Worm (Caenorhabditis elegans): ENCODE results near the gene tsp-13.

The tsp-13 gene

DNA sequence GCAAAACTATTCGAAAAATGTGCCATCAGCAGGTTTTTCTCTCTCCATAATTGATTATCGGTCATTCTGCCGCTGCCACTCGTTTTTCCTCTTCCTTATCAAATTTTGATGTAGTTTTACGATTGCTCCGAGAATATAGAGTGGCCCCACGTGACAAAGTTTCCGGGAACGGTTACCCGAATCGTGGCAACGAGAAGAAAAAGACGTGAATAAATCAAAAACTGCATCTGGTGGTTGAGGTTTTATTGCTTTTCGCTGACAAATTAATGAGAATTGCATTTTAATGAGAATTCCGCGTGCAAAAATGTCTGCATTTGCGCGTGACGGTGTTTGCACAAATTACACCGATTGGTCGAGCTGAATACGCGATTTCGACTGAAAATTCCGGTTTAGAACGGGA, 51.5 kb downstream of the tsp-13 start:
- no peak for TF ChIP-seq lir-1 (GFP tag; conservative IDR thresholded peaks at IDR 0.05)
- TF ChIP-seq F23B12.7 (tag; optimal IDR thresholded peaks at IDR 0.05; ENCODE audit: insufficient read depth) = no peak
- no peak for TF ChIP-seq ceh-40 (GFP tag; IDR thresholded peaks at IDR 0.05)
- no peak for TF ChIP-seq ztf-25 (GFP tag; IDR thresholded peaks at IDR 0.05)
- TF ChIP-seq F52B5.7 (tag; optimal IDR thresholded peaks at IDR 0.05) = no peak
- TF ChIP-seq lsy-27 (tag; optimal IDR thresholded peaks at IDR 0.05; ENCODE audit: borderline replicate concordance, insufficient read depth) = no peak
- TF ChIP-seq dox-1 (GFP tag; IDR thresholded peaks at IDR 0.05) = peak; percentile 52; the same call in 1 of the 2 replicates
- TF ChIP-seq sptf-2 (GFP tag; optimal IDR thresholded peaks at IDR 0.05) = no peak
- no peak for TF ChIP-seq madf-3 (GFP tag; IDR thresholded peaks at IDR 0.05)
- no peak for TF ChIP-seq ekl-4 (GFP tag; IDR thresholded peaks at IDR 0.05)
- 0 out of 2 replicates have a peak, but pooled peaks have one; percentile 32 for TF ChIP-seq egl-44 (GFP tag; IDR thresholded peaks at IDR 0.05)
- no peak for TF ChIP-seq D2030.7 (GFP tag; IDR thresholded peaks at IDR 0.05)
- no peak for TF ChIP-seq aptf-2 (GFP tag; conservative IDR thresholded peaks at IDR 0.05)
- TF ChIP-seq ceh-27 (GFP tag; optimal IDR thresholded peaks at IDR 0.05) = no peak
- no peak for TF ChIP-seq nfyb-1 (GFP tag; IDR thresholded peaks at IDR 0.05)
- peak; percentile 53; the same call in 1 of the 2 replicates for TF ChIP-seq B0336.3 (GFP tag; IDR thresholded peaks at IDR 0.05)
- TF ChIP-seq die-1 (tag; optimal IDR thresholded peaks at IDR 0.05) = no peak
- TF ChIP-seq somi-1 (GFP tag; optimal IDR thresholded peaks at IDR 0.05) = no peak
- TF ChIP-seq T26A5.8 (tag; optimal IDR thresholded peaks at IDR 0.05) = no peak
- TF ChIP-seq tlf-1 (GFP tag; optimal IDR thresholded peaks at IDR 0.05) = peak; percentile 22
- TF ChIP-seq ztf-22 (GFP tag; optimal IDR thresholded peaks at IDR 0.05) = peak; percentile 50
- TF ChIP-seq mxl-1 (tag; optimal IDR thresholded peaks at IDR 0.05) = no peak
- TF ChIP-seq nhr-120 (GFP tag; IDR thresholded peaks at IDR 0.05) = no peak
- no peak for TF ChIP-seq cebp-2 (GFP tag; IDR thresholded peaks at IDR 0.05)
- TF ChIP-seq nhr-179 (tag; optimal IDR thresholded peaks at IDR 0.05) = no peak
- peak; percentile 42 for TF ChIP-seq atf-7 (tag; optimal IDR thresholded peaks at IDR 0.05)
- TF ChIP-seq nhr-80 (tag; optimal IDR thresholded peaks at IDR 0.05) = peak; percentile 75
- TF ChIP-seq let-607 (tag; optimal IDR thresholded peaks at IDR 0.05) = peak; percentile 59
- no peak for TF ChIP-seq F10E7.11 (tag; optimal IDR thresholded peaks at IDR 0.05)
- TF ChIP-seq mel-28 (tag; optimal IDR thresholded peaks at IDR 0.05; ENCODE audit: borderline replicate concordance) = no peak
- peak; percentile 62 for TF ChIP-seq ets-4 (GFP tag; optimal IDR thresholded peaks at IDR 0.05)
- no peak for TF ChIP-seq tbp1 (GFP tag; optimal IDR thresholded peaks at IDR 0.05)
- no peak for TF ChIP-seq snpc-1.1 (tag; optimal IDR thresholded peaks at IDR 0.05; ENCODE audit: insufficient read depth)
- no peak for TF ChIP-seq Y95B8A.8 (GFP tag; IDR thresholded peaks at IDR 0.05)
- no peak for TF ChIP-seq dpl-1 (GFP tag; optimal IDR thresholded peaks at IDR 0.05)

DNA sequence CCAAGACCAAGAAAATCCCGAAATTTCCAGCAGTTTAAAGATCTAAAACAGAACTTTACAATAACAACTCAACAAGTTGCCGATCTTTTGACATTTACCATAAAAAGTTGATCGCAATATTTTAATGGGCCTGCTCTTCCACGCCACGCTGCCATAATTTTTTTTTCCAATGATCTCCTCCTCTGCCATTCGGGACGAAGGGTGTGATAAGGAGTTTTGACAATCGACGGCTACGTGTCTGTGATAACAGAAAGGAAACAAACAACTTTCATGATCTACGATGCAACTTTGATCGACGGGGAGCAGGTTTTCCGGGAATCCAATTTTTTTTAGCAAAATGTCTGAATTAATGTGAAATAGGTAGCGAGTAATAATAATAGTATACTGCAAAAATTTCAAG, 53.0 kb downstream of the tsp-13 start:
- no peak for TF ChIP-seq aptf-3 (GFP tag; IDR thresholded peaks at IDR 0.05)
- TF ChIP-seq egl-18 (GFP tag; IDR thresholded peaks at IDR 0.05) = no peak
- TF ChIP-seq snpc-1.1 (tag; optimal IDR thresholded peaks at IDR 0.05; ENCODE audit: insufficient read depth) = no peak
- no peak for TF ChIP-seq repo-1 (tag; optimal IDR thresholded peaks at IDR 0.05)
- TF ChIP-seq hlh-26 (GFP tag; conservative IDR thresholded peaks at IDR 0.05) = no peak
- no peak for TF ChIP-seq madf-8 (GFP tag; conservative IDR thresholded peaks at IDR 0.05)
- no peak for TF ChIP-seq hrde-1 (tag; optimal IDR thresholded peaks at IDR 0.05; ENCODE audit: borderline replicate concordance)
- no peak for TF ChIP-seq attf-3 (GFP tag; conservative IDR thresholded peaks at IDR 0.05)
- TF ChIP-seq cebp-2 (GFP tag; IDR thresholded peaks at IDR 0.05) = 0 out of 2 replicates have a peak, but pooled peaks have one; percentile 20
- TF ChIP-seq B0336.3 (GFP tag; IDR thresholded peaks at IDR 0.05) = no peak
- no peak for TF ChIP-seq mcd-1 (GFP tag; IDR thresholded peaks at IDR 0.05)
- TF ChIP-seq pbrm-1 (GFP tag; IDR thresholded peaks at IDR 0.05) = no peak
- no peak for TF ChIP-seq ccch-3 (GFP tag; optimal IDR thresholded peaks at IDR 0.05)
- TF ChIP-seq nhr-80 (tag; optimal IDR thresholded peaks at IDR 0.05) = peak; percentile 85
- TF ChIP-seq let-607 (tag; optimal IDR thresholded peaks at IDR 0.05) = peak; percentile 42 to 71
- TF ChIP-seq F39B2.1 (GFP tag; IDR thresholded peaks at IDR 0.05) = no peak
- TF ChIP-seq lsy-27 (tag; optimal IDR thresholded peaks at IDR 0.05; ENCODE audit: borderline replicate concordance, insufficient read depth) = no peak
- TF ChIP-seq K11D2.4 (GFP tag; IDR thresholded peaks at IDR 0.05) = no peak
- TF ChIP-seq nhr-27 (tag; optimal IDR thresholded peaks at IDR 0.05) = no peak

Data from whole organism, young adult.